Worm (Caenorhabditis elegans) whole organism, midembryonic: ENCODE data around the gene clec-225.

ENCODE experiments used
- cog-1 ChIP-seq: sonication (generic microtip); optimal IDR thresholded peaks from 2 replicates; lab custom pipeline; 2016; ENCODE audit warnings: missing genetic modification characterization, missing compliant biosample characterization
- flt-1 ChIP-seq: fragments of 200-800 bp; sonication (Bioruptor generic); IDR thresholded peaks from 2 replicates; pipeline ENCODE4 v1.3.6; 2022; ENCODE audit warnings: missing genetic modification characterization, missing compliant biosample characterization
- klf-2 ChIP-seq: fragments of 200-800 bp; sonication (Bioruptor generic); conservative IDR thresholded peaks from 2 replicates; pipeline ENCODE4 v1.3.6; 2022; ENCODE audit warnings: missing genetic modification reagents, missing genetic modification characterization, missing compliant biosample characterization
- ref-1 ChIP-seq: fragments of 200-800 bp; sonication (Bioruptor generic); conservative IDR thresholded peaks from 2 replicates; pipeline ENCODE4 v1.3.6; 2022; ENCODE audit warnings: missing genetic modification reagents, missing genetic modification characterization, missing compliant biosample characterization
- ztf-29 ChIP-seq: fragments of 200-800 bp; sonication (Bioruptor generic); IDR thresholded peaks from 2 replicates; pipeline ENCODE4 v1.3.6; 2022; ENCODE audit warnings: missing genetic modification reagents, missing genetic modification characterization, missing compliant biosample characterization

- TF ChIP-seq klf-2 (GFP tag; lab: Robert Waterston, UW): no peak
- TF ChIP-seq ztf-29 (GFP tag; lab: Robert Waterston, UW): no peak
- no peak for TF ChIP-seq ref-1 (GFP tag; lab: Robert Waterston, UW)
- TF ChIP-seq flt-1: no peak
- TF ChIP-seq cog-1 (tag; lab: Kevin White, UChicago): no peak
Observed at ce11 chrV:13131487-13131886, 3.2 kb downstream of the clec-225 start.
